Fruit fly (Drosophila melanogaster) whole organism: Measurements from ENCODE around the gene Hf.

ENCODE experiments used
- CG8478 ChIP-seq: fragments of >200 bp; optimal IDR thresholded peaks from 2 replicates; lab custom pipeline; 2018; ENCODE audit warnings: inconsistent platforms
- Dll ChIP-seq: fragments of >200 bp; optimal IDR thresholded peaks from 2 replicates; lab custom pipeline; 2017
- EcR ChIP-seq, 2 experiments: fragments of >200 bp; optimal IDR thresholded peaks; 2 replicates each; lab custom pipeline; 2017; ENCODE audit warnings: missing biosample characterization in 2 of 2, missing genetic modification characterization in 2 of 2, missing genetic modification reagents in 2 of 2
- pan ChIP-seq: fragments of >200 bp; optimal IDR thresholded peaks from 2 replicates; lab custom pipeline; 2017
- psq ChIP-seq: fragments of >200 bp; optimal IDR thresholded peaks from 2 replicates; lab custom pipeline; 2017
- usp ChIP-seq: fragments of >200 bp; optimal IDR thresholded peaks from 2 replicates; lab custom pipeline; 2017; ENCODE audit warnings: missing biosample characterization, missing genetic modification characterization, mixed read lengths

The Hf gene

DNA sequence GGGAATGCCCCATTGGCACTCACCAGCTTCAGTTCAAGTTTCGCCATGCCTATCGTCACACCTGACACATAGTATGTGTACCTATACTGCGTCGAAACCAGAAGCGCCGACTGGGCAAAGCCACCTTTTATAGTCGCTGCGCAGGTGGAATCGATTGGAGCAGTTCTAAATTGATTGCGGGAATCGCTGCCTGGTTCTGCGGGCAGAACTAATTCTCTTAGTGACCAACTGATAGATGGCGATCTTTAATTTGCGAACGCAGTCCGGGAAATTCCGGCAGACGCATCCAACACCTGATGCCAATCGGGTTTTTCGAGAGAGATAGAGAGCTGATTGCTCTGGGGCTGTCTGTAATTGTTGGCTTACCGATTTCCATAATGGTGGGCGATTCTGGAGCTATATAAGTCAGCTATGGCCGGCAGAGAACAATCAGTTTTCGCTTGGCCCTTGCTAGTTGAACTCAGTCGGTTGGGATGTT, 5.2 kb downstream of the Hf start, which contains the start of the genes CG13965 and CG16772:
Gene CG13965 (minus strand): TSS at position 101 of the 478 bp plus-strand sequence.
Gene CG16772 (plus strand): TSS at position 428 of the 478 bp plus-strand sequence.
- TF ChIP-seq Dll (lab: Kevin White, UChicago): no peak
- TF ChIP-seq CG8478: no peak
- no peak for TF ChIP-seq EcR (GFP tag; optimal IDR thresholded peaks at IDR 0.05; lab: Kevin White, UChicago)

DNA sequence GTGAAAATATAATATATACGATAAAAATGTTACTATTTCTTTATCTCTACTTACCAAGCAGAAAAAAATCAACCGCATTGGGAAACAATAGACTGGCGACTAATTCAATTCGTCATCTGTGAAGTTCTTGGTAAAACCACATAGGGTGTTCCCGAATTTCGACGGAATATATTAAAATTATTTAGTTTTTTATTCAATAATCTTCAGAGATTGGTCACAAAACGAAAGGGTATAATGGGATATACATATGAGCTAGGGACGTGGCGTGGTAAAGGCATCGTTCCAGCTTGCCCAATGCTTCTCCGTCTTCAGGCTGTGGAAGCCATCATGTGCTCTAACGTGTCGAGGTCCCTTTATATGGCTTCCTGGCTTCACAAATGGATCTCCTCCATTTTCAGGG, 5.9 kb downstream of the Hf start, which contains the start of gene CG42866:
Gene CG42866 (minus strand): TSS at position 101 of the 400 bp plus-strand sequence.
- TF ChIP-seq usp (GFP tag; lab: Kevin White, UChicago) (no peak), Dll (lab: Kevin White, UChicago) (no peak), pan (lab: Kevin White, UChicago) (no peak), EcR (GFP tag; optimal IDR thresholded peaks at IDR 0.05; lab: Kevin White, UChicago) (no peak), CG8478 (no peak), psq (no peak)

DNA sequence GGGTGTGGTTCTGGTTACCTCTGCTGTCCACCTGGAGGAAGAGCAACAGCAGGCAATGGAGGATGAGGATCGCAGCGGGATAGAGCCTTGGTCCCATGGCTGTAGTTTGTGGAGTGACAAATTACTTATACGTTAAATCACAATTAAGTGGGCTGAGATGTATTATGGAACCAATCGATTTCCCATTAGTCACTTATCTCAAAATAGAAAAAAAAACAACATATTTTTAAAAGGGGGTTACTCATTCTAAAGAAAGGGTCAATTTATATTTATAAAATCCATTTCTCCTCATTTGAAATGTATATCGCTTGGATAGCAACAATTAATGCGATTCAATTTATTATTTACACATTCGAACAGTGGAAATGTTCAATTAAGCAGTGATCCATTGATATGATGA, 6.6 kb downstream of the Hf start, which contains the start of gene CG34051:
Gene CG34051 (minus strand): TSS at position 101 of the 400 bp plus-strand sequence.
- TF ChIP-seq usp (GFP tag; lab: Kevin White, UChicago): no peak
- TF ChIP-seq EcR (GFP tag; optimal IDR thresholded peaks at IDR 0.05; lab: Kevin White, UChicago): no peak
- no peak for TF ChIP-seq pan (lab: Kevin White, UChicago)

DNA sequence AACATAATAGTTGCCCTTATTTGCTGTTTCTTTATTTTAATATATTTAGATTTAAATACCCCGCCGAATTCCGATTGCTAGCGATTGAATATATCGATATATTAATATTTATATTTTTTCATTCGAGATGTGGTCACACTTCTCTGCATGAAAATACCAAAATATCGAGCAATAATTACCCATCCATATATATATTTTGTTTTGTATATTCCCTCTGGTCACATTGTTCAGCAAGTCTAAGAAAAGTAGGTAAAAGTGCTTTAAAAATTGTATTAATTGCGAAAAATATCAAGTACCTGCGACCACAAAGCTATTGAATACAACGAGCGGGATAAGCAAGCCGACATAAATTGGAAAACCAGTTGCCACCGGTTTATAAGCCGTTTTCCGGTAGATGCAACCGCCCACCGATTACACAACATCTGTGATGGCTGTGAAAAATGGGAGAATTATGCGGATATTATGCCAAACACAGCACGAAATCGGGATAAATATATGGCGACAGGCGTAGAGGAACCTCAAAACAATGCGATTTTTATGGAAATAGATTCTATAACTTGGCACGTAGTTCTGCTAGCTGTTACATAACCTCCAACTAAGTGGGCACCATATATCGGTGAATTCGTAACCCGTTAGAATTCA, 8.8 kb downstream of the Hf start, which contains the start of gene COX4:
Gene COX4 (plus strand): TSS at position 194 of the 642 bp plus-strand sequence.
- no peak for TF ChIP-seq EcR (GFP tag; optimal IDR thresholded peaks at IDR 0.05; lab: Kevin White, UChicago)
- no peak for TF ChIP-seq usp (GFP tag; lab: Kevin White, UChicago)
- no peak for TF ChIP-seq Dll (lab: Kevin White, UChicago)
- no peak for TF ChIP-seq CG8478
- no peak for TF ChIP-seq psq
- TF ChIP-seq pan (lab: Kevin White, UChicago): no peak

DNA sequence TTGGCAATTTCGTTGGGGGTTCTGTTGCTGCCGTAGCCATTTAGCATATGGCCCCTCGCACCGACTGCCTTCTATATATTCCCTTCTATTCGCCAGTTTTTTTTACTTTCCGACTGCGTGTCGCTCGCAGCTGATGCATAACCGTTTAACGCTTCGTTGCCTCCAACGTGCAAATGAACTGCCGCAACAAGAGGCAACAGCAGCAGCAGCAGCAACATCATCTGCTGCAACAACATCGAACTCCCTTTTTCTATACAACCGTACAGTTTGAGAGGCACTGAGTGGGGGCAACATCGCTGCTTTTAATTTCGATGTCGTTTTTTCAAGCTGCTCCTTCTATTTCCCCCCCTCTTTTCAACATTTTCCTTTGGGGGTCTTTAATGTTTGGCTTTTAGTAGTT, 15.3 kb downstream of the Hf start:
- TF ChIP-seq EcR (GFP tag; optimal IDR thresholded peaks at IDR 0.05; lab: Kevin White, UChicago): no peak
- no peak for TF ChIP-seq pan (lab: Kevin White, UChicago)

DNA sequence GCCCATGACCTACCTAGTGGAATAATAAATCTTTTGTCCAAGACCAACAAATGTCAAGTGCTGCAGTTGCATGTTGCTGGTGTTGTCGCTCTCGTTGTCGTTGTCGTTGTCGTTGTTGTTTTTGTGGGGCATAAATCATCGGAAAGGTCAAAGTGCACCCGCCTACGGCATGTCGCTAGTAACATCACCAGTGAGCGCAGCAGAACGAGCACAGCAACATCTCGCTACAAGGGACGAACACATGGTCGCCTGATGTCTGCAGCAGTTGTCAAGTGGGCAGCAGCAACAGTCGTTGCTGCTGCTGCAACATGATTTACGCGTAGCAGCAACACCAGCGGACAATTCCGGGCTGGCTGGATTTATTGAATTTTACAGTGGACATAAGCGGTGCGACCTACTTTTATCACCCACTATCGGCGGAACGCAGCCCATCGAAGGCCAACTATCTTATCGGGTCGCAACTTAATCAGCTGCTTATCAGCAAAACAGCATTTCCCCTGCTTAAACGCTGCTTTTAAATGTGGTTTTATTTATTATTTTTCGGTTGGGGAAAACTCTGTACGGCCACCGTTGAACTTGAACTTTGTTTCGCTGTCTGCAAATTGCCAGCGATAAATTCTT, 15.8 kb downstream of the Hf start:
- TF ChIP-seq Dll (lab: Kevin White, UChicago) (no peak), EcR (GFP tag; optimal IDR thresholded peaks at IDR 0.05; lab: Kevin White, UChicago) (no peak), CG8478 (no peak), psq (no peak), pan (lab: Kevin White, UChicago) (no peak), usp (GFP tag; lab: Kevin White, UChicago) (no peak)

DNA sequence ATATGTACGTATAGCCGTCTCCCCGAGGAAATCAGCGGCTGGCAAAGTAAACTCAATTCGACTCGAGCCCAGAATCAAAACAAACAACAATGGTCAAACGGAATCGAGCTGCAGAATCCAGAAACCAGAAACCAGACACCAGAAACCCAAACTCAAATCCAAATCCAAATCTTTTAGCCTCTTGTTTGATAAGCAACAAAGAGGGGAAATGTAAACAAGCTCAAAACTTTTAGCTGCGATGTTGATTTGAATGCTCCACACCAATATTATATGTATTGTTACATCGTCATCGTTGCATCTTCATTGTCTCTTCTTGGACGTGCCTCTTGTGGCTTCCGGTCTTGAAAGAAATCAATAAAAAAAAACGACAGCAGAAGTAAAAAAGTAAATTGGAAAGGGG, 17.9 kb downstream of the Hf start:
- TF ChIP-seq usp (GFP tag; lab: Kevin White, UChicago) (no peak), Dll (lab: Kevin White, UChicago) (no peak)

DNA sequence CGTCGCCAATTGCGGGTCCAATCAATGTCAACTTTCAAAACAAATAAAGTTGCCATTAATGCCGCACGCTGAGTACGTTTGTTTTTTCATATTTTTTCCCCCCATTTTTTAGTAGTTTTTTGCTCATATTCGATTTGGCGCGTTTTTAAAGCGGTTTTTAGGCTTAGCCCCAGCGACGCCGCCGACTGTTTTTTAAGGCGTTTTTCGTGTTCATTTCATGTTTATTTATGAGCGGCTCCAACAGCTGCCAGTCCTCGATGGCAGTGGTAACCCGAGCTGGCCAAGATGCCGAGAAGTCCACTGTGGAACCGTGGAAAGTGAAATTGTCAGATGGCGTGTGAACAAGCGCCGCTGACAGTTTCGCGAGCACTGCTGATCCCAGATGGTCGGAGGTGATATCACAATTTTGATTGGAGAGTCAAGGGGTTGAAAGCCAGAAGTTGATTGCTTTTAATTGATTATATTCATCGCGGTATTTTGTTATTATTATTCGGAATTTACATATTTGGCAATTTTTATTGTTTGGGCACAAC, 19.4 kb downstream of the Hf start:
- TF ChIP-seq usp (GFP tag; lab: Kevin White, UChicago) (no peak), pan (lab: Kevin White, UChicago) (no peak), Dll (lab: Kevin White, UChicago) (no peak), EcR (GFP tag; optimal IDR thresholded peaks at IDR 0.05; lab: Kevin White, UChicago) (no peak), CG8478 (no peak), psq (no peak)

DNA sequence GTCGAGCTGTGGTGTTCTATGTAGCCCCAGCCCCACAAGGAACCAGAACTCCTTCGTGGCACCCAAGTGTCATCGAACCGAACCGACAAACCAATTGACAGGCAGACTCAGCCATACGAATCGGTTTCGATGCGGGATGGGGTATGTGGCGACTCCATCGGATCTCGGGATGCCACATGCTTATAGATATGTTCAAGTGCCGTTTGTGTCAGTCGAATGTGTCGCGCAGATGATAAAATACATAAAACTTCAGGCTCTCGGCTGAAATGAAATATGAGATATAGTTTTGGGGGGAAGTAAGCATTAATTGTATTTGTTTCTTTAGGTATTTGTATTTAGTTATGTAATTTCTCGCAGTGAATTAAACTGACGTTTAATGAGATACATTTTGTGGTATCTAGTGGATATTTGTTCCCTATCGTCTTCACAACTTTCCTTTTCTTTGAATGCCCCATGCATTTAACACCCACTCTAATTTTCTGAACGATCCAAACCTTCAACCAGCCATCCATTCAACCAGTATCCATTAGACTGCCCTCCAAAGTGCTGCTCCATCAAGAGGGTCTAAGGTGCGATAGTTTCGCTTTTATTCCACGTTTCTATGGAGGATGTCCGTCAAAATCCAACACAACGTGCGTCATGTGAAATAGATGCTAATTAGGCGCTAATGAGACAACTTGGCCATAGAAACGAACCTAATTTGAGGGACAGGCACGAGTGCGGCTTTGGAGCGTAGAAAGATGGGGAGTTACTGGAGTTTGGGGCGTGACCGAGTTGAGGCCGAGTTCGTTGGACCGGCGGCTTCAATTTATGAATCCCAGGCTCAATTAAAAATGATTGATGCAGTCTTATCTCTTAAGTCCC, 22.9 kb downstream of the Hf start:
- no peak for TF ChIP-seq usp (GFP tag; lab: Kevin White, UChicago)
- peak in 1 of 2 experiments; percentile 54 for TF ChIP-seq EcR (GFP tag; optimal IDR thresholded peaks at IDR 0.05; lab: Kevin White, UChicago)

DNA sequence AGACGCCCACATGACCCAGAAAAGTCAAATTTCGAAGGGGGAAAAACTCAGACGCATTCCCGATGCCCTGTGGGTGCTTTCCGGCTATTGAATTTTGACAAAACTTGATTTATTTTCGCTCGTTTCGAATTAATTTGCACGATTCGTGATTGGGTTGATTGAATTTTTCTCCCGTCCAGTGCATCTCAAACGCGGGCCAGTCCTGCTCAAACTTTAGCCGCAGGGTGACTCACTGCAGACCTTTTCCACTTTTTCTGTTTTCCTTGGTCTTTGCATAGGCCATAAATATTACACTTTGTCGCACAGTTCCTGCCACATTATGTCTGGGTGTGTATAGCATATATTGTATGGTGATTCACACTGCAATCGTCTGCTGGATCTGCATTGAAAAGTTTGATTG, 24.4 kb downstream of the Hf start:
- no peak for TF ChIP-seq Dll (lab: Kevin White, UChicago)

DNA sequence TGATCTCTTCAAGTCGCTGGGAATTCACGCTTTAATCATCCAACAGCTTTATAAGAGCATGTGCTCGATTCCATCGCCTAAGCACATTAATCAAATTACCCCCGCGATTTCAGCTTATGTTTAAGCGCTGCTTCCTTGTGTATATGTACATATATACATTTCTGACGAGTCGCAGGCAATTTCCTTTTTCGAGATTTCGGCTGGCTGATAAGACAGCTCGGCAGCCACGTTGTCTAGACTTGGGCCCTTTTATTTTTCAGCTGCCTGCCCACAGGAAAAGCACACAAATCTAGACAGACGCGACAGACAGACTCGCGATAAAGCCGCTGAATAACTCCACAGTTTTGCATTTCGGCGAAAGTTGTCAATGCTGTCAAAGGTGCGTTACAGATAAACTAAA, 25.0 kb downstream of the Hf start:
- TF ChIP-seq pan (lab: Kevin White, UChicago): no peak
- TF ChIP-seq CG8478: no peak
- no peak for TF ChIP-seq psq

DNA sequence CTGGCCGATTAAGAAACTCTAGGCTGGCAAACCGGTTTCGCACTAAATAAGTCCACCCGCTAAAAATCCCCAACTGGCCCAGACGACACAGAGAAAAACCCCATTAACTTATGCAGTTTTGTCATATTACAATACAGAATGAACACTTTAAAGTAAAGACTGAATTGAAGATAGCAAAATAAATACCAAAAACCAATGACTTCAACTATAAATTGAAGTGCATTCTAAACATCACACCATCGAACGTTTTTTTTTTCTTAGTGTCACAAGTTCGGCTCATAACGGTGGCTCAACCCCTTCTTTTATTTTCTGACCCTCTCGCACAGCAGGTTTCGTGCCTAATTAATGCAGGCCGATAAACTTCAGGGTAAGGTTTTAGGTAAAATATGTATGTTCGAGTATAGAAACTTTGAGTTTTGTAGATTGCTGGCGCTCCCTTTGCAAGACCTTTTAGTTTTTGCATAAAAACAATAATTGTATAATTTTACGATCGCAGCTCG, 26.1 kb downstream of the Hf start:
- TF ChIP-seq CG8478 (no peak), Dll (lab: Kevin White, UChicago) (no peak), psq (no peak), usp (GFP tag; lab: Kevin White, UChicago) (no peak), pan (lab: Kevin White, UChicago) (no peak), EcR (GFP tag; optimal IDR thresholded peaks at IDR 0.05; lab: Kevin White, UChicago) (no peak)
